Worm (Caenorhabditis elegans) whole organism, L4 larva: ENCODE data around the gene sftb-1.

Source experiments
- aha-1 ChIP-seq: fragments of 150-350 bp; peaks from one replicate; lab custom pipeline; 2014; ENCODE audit warnings: missing biosample characterization, missing genetic modification characterization
- aly-2 ChIP-seq: sonication (generic microtip); optimal IDR thresholded peaks from 2 replicates; lab custom pipeline; 2018; ENCODE audit warnings: missing biosample characterization, missing genetic modification characterization
- ces-1 ChIP-seq: fragments of 150-350 bp; sonication (generic microtip); optimal IDR thresholded peaks from 4 replicates; lab custom pipeline; 2014; ENCODE audit warnings: missing biosample characterization, missing genetic modification reagents, missing genetic modification characterization
- lin-39 ChIP-seq: fragments of 150-350 bp; optimal IDR thresholded peaks from 2 replicates; lab custom pipeline; 2014; ENCODE audit warnings: missing biosample characterization, missing genetic modification reagents, missing genetic modification characterization
- mes-2 ChIP-seq: sonication (generic microtip); optimal IDR thresholded peaks from 2 replicates; lab custom pipeline; 2016; ENCODE audit warnings: missing genotype, mild to moderate bottlenecking, missing genetic modification characterization, missing compliant biosample characterization; ENCODE audit not compliant: poor library complexity, severe bottlenecking
- nhr-237 ChIP-seq: sonication (generic microtip); optimal IDR thresholded peaks from 2 replicates; lab custom pipeline; 2017; ENCODE audit warnings: missing biosample characterization, missing genetic modification characterization
- nhr-28 ChIP-seq: fragments of 150-350 bp; optimal IDR thresholded peaks from 2 replicates; lab custom pipeline; 2014; ENCODE audit warnings: missing biosample characterization, missing genetic modification characterization
- nhr-48 ChIP-seq: sonication (generic microtip); optimal IDR thresholded peaks from 2 replicates; lab custom pipeline; 2016; ENCODE audit warnings: mild to moderate bottlenecking, missing genetic modification characterization, missing compliant biosample characterization
- nhr-77 ChIP-seq: fragments of 150-350 bp; optimal IDR thresholded peaks from 2 replicates; lab custom pipeline; 2014; ENCODE audit warnings: missing biosample characterization, missing genetic modification characterization
- pqm-1 ChIP-seq: sonication (generic microtip); optimal IDR thresholded peaks from 2 replicates; lab custom pipeline; 2017; ENCODE audit warnings: missing biosample characterization, missing genetic modification characterization
- skn-1 ChIP-seq: fragments of 150-350 bp; optimal IDR thresholded peaks from 2 replicates; lab custom pipeline; 2014; ENCODE audit warnings: missing biosample characterization, missing genetic modification characterization
- snpc-4 ChIP-seq: fragments of 150-350 bp; optimal IDR thresholded peaks from 2 replicates; lab custom pipeline; 2014; ENCODE audit warnings: missing biosample characterization, missing genetic modification characterization
- unc-39 ChIP-seq: sonication (generic microtip); optimal IDR thresholded peaks from 2 replicates; lab custom pipeline; 2017; ENCODE audit warnings: missing biosample characterization, missing genetic modification characterization
- ztf-11 ChIP-seq: fragments of 150-350 bp; optimal IDR thresholded peaks from 2 replicates; lab custom pipeline; 2014; ENCODE audit warnings: missing biosample characterization, missing genetic modification characterization

DNA sequence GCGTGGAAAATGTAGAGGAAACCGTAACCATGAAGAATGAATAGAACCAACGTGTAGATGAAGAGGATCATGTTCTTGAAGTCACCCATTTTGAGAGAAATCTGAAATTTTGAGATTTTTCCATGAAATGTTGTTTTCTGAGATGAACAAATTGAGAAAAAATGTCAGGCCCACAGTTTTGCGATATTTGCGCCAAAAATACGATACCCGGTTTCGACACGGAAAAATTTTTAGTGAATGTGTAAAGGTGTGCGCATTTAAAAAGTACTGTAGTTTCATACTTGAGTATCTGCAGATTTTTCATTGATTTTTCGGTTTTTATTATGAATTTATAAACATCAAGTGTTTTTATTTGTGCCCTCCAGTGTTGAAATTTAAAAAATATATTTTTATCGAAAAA, 33.2 kb upstream of the sftb-1 start, which contains the start of gene R10E4.9:
- TF ChIP-seq nhr-28 (no peak), aly-2 (tag; lab: Kevin White, UChicago) (no peak), mes-2 (no peak), lin-39 (tag; lab: Kevin White, UChicago) (no peak), unc-39 (no peak), nhr-77 (tag; lab: Kevin White, UChicago) (no peak), nhr-48 (no peak), aha-1 (no peak), nhr-237 (tag; lab: Kevin White, UChicago) (no peak), snpc-4 (tag; lab: Kevin White, UChicago) (no peak), ces-1 (GFP tag; lab: Kevin White, UChicago) (no peak), pqm-1 (tag; lab: Kevin White, UChicago) (no peak), skn-1 (no peak), ztf-11 (tag; lab: Kevin White, UChicago) (no peak)
